Fruit fly (Drosophila melanogaster) whole organism, embryonic: ENCODE data around the gene Cdk5alpha.
A peak's percentile ranks its signal among the peaks of the same experiment; 100 is the strongest.

Source experiments
- CG1024 ChIP-seq: fragments of 200-800 bp; sonication (Bioruptor generic); IDR thresholded peaks from 2 replicates; pipeline ENCODE4 v1.3.6; 2022; ENCODE audit warnings: missing biosample characterization, missing genetic modification characterization
- CG10431 ChIP-seq: fragments of 200-800 bp; sonication (Bioruptor generic); optimal IDR thresholded peaks from 3 replicates; lab custom pipeline; 2018; ENCODE audit warnings: missing biosample characterization, mild to moderate bottlenecking, missing genetic modification characterization
- CG10543 ChIP-seq: fragments of 200-800 bp; sonication (Bioruptor generic); optimal IDR thresholded peaks from 3 replicates; lab custom pipeline; 2017; ENCODE audit warnings: missing biosample characterization, mild to moderate bottlenecking, missing genetic modification characterization, moderate library complexity
- CG11723 ChIP-seq: fragments of 200-800 bp; sonication (Bioruptor generic); optimal IDR thresholded peaks from 2 replicates; lab custom pipeline; 2017; ENCODE audit warnings: missing biosample characterization, mild to moderate bottlenecking, missing genetic modification characterization
- CG12104 ChIP-seq: fragments of 200-800 bp; sonication (Bioruptor generic); optimal IDR thresholded peaks from 3 replicates; lab custom pipeline; 2016; ENCODE audit warnings: missing biosample characterization, missing genetic modification characterization
- CG12744 ChIP-seq: fragments of 200-800 bp; sonication (Bioruptor generic); optimal IDR thresholded peaks from 2 replicates; lab custom pipeline; 2016; ENCODE audit warnings: missing biosample characterization, missing genetic modification characterization
- CG13296 ChIP-seq: fragments of 200-800 bp; sonication (Bioruptor generic); optimal IDR thresholded peaks from 3 replicates; lab custom pipeline; 2018; ENCODE audit warnings: missing biosample characterization, mild to moderate bottlenecking, missing genetic modification characterization
- CG17359 ChIP-seq: fragments of 200-800 bp; sonication (Bioruptor generic); optimal IDR thresholded peaks from 3 replicates; lab custom pipeline; 2018; ENCODE audit warnings: missing biosample characterization, mild to moderate bottlenecking, missing genetic modification characterization, moderate library complexity
- CG18599 ChIP-seq: fragments of 200-800 bp; sonication (Bioruptor generic); optimal IDR thresholded peaks from 3 replicates; lab custom pipeline; 2017; ENCODE audit warnings: missing biosample characterization, missing genetic modification characterization, mild to moderate bottlenecking, moderate library complexity, missing genetic modification reagents
- CG3281 ChIP-seq: fragments of 200-800 bp; sonication (Bioruptor generic); optimal IDR thresholded peaks from 3 replicates; lab custom pipeline; 2017; ENCODE audit warnings: missing biosample characterization, mild to moderate bottlenecking, missing genetic modification characterization
- CG4854 ChIP-seq: fragments of 200-800 bp; sonication (Bioruptor generic); optimal IDR thresholded peaks from 2 replicates; lab custom pipeline; 2016; ENCODE audit warnings: missing biosample characterization, missing genetic modification characterization, inconsistent platforms
- CG6254 ChIP-seq: fragments of 200-800 bp; sonication (Bioruptor generic); optimal IDR thresholded peaks from 3 replicates; lab custom pipeline; 2017; ENCODE audit warnings: mild to moderate bottlenecking, missing biosample characterization, missing genetic modification reagents, missing genetic modification characterization
- CG6683 ChIP-seq: fragments of 200-800 bp; sonication (Bioruptor generic); optimal IDR thresholded peaks from 2 replicates; lab custom pipeline; 2017; ENCODE audit warnings: missing biosample characterization, mild to moderate bottlenecking, missing genetic modification characterization, missing genetic modification reagents
- CG6854 ChIP-seq: fragments of 200-800 bp; sonication (Bioruptor generic); optimal IDR thresholded peaks from 3 replicates; lab custom pipeline; 2017; ENCODE audit warnings: missing biosample characterization, mild to moderate bottlenecking, missing genetic modification characterization
- CG7271 ChIP-seq: fragments of 200-800 bp; sonication (Bioruptor generic); optimal IDR thresholded peaks from 2 replicates; lab custom pipeline; 2018; ENCODE audit warnings: missing biosample characterization, mild to moderate bottlenecking, missing genetic modification characterization, moderate library complexity
- CG7928 ChIP-seq: fragments of 200-800 bp; sonication (Bioruptor generic); optimal IDR thresholded peaks from 2 replicates; lab custom pipeline; 2017; ENCODE audit warnings: missing biosample characterization, mild to moderate bottlenecking, missing genetic modification characterization
- CG8281 ChIP-seq: fragments of 200-800 bp; sonication (Bioruptor generic); optimal IDR thresholded peaks from 2 replicates; lab custom pipeline; 2018; ENCODE audit warnings: missing biosample characterization, mild to moderate bottlenecking, missing genetic modification characterization, moderate library complexity
- CG8924 ChIP-seq: fragments of 200-800 bp; optimal IDR thresholded peaks from 3 replicates; lab custom pipeline; 2019; ENCODE audit warnings: missing biosample characterization, mild to moderate bottlenecking, missing genetic modification characterization, moderate library complexity
- CG9876 ChIP-seq: fragments of 200-800 bp; sonication (Bioruptor generic); optimal IDR thresholded peaks from 2 replicates; lab custom pipeline; 2016; ENCODE audit warnings: missing biosample characterization, missing genetic modification characterization
- D19A ChIP-seq: fragments of 200-800 bp; optimal IDR thresholded peaks from 3 replicates; lab custom pipeline; 2019; ENCODE audit warnings: missing biosample characterization, mild to moderate bottlenecking, missing genetic modification characterization, moderate library complexity
- D19B ChIP-seq: fragments of 200-800 bp; sonication (Bioruptor generic); optimal IDR thresholded peaks from 2 replicates; lab custom pipeline; 2017; ENCODE audit warnings: missing biosample characterization, mild to moderate bottlenecking, missing genetic modification characterization
- Dad ChIP-seq: fragments of 200-800 bp; sonication (Bioruptor generic); optimal IDR thresholded peaks from 3 replicates; lab custom pipeline; 2016; ENCODE audit warnings: missing biosample characterization, missing genetic modification characterization
- HmgD ChIP-seq: fragments of 200-800 bp; sonication (Bioruptor generic); optimal IDR thresholded peaks from 3 replicates; lab custom pipeline; 2016; ENCODE audit warnings: missing biosample characterization, missing genetic modification characterization
- Hr51 ChIP-seq, 2 experiments: fragments of 200-800 bp; sonication (Bioruptor generic); optimal IDR thresholded peaks; 2 replicates in 1 of 2; 3 replicates in 1 of 2; lab custom pipeline; 2016 to 2018; ENCODE audit warnings: missing biosample characterization in 2 of 2, missing genetic modification characterization in 2 of 2, mild to moderate bottlenecking in 1 of 2, moderate library complexity in 1 of 2
- Lpt ChIP-seq: fragments of >200 bp; optimal IDR thresholded peaks from 2 replicates; lab custom pipeline; 2018; ENCODE audit warnings: missing biosample characterization, missing genetic modification characterization
- MBD-R2 ChIP-seq: fragments of 200-800 bp; sonication (Bioruptor generic); IDR thresholded peaks from 2 replicates; pipeline ENCODE4 v1.3.6; 2022; ENCODE audit warnings: missing biosample characterization, missing genetic modification characterization
- Med ChIP-seq: fragments of 200-800 bp; sonication (Bioruptor generic); peaks from one replicate; lab custom pipeline; 2016; ENCODE audit warnings: missing biosample characterization, missing genetic modification characterization, mild to moderate bottlenecking, inconsistent platforms, moderate library complexity
- Scr ChIP-seq: fragments of 200-800 bp; sonication (Bioruptor generic); IDR thresholded peaks from 2 replicates; pipeline ENCODE4 v1.3.6; 2022; ENCODE audit warnings: missing biosample characterization, missing genetic modification characterization; ENCODE audit not compliant: partially characterized antibody
- Sox100B ChIP-seq: fragments of 200-800 bp; sonication (Bioruptor generic); optimal IDR thresholded peaks from 3 replicates; lab custom pipeline; 2018; ENCODE audit warnings: missing biosample characterization, mild to moderate bottlenecking, missing genetic modification characterization
- Sry-δ ChIP-seq: fragments of 200-800 bp; sonication (Bioruptor generic); optimal IDR thresholded peaks from 2 replicates; lab custom pipeline; 2016; ENCODE audit warnings: missing biosample characterization, missing genetic modification characterization
- YL-1 ChIP-seq: fragments of 200-800 bp; sonication (Bioruptor generic); optimal IDR thresholded peaks from 3 replicates; lab custom pipeline; 2017; ENCODE audit warnings: missing biosample characterization, mild to moderate bottlenecking, missing genetic modification characterization
- ase ChIP-seq: fragments of 200-800 bp; sonication (Bioruptor generic); IDR thresholded peaks from 3 replicates; pipeline ENCODE4 v1.3.6; 2022; ENCODE audit warnings: missing biosample characterization, missing genetic modification characterization
- ato ChIP-seq: fragments of 200-800 bp; sonication (Bioruptor generic); IDR thresholded peaks from 2 replicates; pipeline ENCODE4 v1.3.6; 2022; ENCODE audit warnings: missing biosample characterization, missing genetic modification characterization; ENCODE audit not compliant: partially characterized antibody
- bigmax ChIP-seq: fragments of 200-800 bp; sonication (Bioruptor generic); optimal IDR thresholded peaks from 2 replicates; lab custom pipeline; 2018; ENCODE audit warnings: missing biosample characterization, mild to moderate bottlenecking, missing genetic modification characterization
- bowl ChIP-seq: fragments of 200-800 bp; sonication (Bioruptor generic); IDR thresholded peaks from 2 replicates; pipeline ENCODE4 v1.3.6; 2022; ENCODE audit warnings: missing biosample characterization, missing genetic modification characterization
- bsh ChIP-seq, 2 experiments: fragments of 200-800 bp; sonication (Bioruptor generic); optimal IDR thresholded peaks; 2 replicates each; lab custom pipeline; 2017 to 2018; ENCODE audit warnings: mild to moderate bottlenecking in 2 of 2, missing biosample characterization in 2 of 2, missing genetic modification characterization in 2 of 2, moderate library complexity in 1 of 2
- cato ChIP-seq: fragments of 200-800 bp; sonication (Bioruptor generic); optimal IDR thresholded peaks from 2 replicates; lab custom pipeline; 2016; ENCODE audit warnings: missing biosample characterization, missing genetic modification characterization, borderline replicate concordance
- caup ChIP-seq: fragments of 200-800 bp; sonication (Bioruptor generic); optimal IDR thresholded peaks from 3 replicates; lab custom pipeline; 2017; ENCODE audit warnings: missing biosample characterization, mild to moderate bottlenecking, missing genetic modification characterization, moderate library complexity; ENCODE audit not compliant: severe bottlenecking
- chinmo ChIP-seq: fragments of 200-800 bp; sonication (Bioruptor generic); IDR thresholded peaks from 4 replicates; pipeline ENCODE4 v1.3.6; 2022; ENCODE audit warnings: missing biosample characterization, missing genetic modification characterization; ENCODE audit not compliant: partially characterized antibody
- chm ChIP-seq: fragments of 200-800 bp; sonication (Bioruptor generic); IDR thresholded peaks from 2 replicates; pipeline ENCODE4 v1.3.6; 2022; ENCODE audit warnings: missing biosample characterization, missing genetic modification characterization
- ftz-f1 ChIP-seq: fragments of 200-800 bp; sonication (Bioruptor generic); optimal IDR thresholded peaks from 2 replicates; lab custom pipeline; 2016; ENCODE audit warnings: missing biosample characterization, missing genetic modification characterization
- inv ChIP-seq: fragments of 200-800 bp; sonication (Bioruptor generic); IDR thresholded peaks from 2 replicates; pipeline ENCODE4 v1.3.6; 2022; ENCODE audit warnings: missing biosample characterization, missing genetic modification characterization; ENCODE audit not compliant: partially characterized antibody
- ken ChIP-seq: fragments of 200-800 bp; sonication (Bioruptor generic); IDR thresholded peaks from 3 replicates; pipeline ENCODE4 v1.3.6; 2022; ENCODE audit warnings: missing biosample characterization, missing genetic modification characterization
- nau ChIP-seq: fragments of 200-800 bp; sonication (Bioruptor generic); optimal IDR thresholded peaks from 3 replicates; lab custom pipeline; 2017; ENCODE audit warnings: missing biosample characterization, mild to moderate bottlenecking, missing genetic modification characterization, missing genetic modification reagents
- pita ChIP-seq: fragments of 200-800 bp; sonication (Bioruptor generic); optimal IDR thresholded peaks from 2 replicates; lab custom pipeline; 2017; ENCODE audit warnings: missing biosample characterization, mild to moderate bottlenecking, missing genetic modification characterization
- sd ChIP-seq: fragments of 200-800 bp; sonication (Bioruptor generic); optimal IDR thresholded peaks from 3 replicates; lab custom pipeline; 2018; ENCODE audit warnings: missing biosample characterization, mild to moderate bottlenecking, missing genetic modification characterization, moderate library complexity
- sim ChIP-seq: fragments of 200-800 bp; sonication (Bioruptor generic); IDR thresholded peaks from 2 replicates; pipeline ENCODE4 v1.3.6; 2022; ENCODE audit warnings: missing biosample characterization, missing genetic modification characterization
- slou ChIP-seq: fragments of 200-800 bp; sonication (Bioruptor generic); optimal IDR thresholded peaks from 3 replicates; lab custom pipeline; 2016; ENCODE audit warnings: missing biosample characterization, missing genetic modification characterization
- stc ChIP-seq: fragments of 200-800 bp; sonication (Bioruptor generic); IDR thresholded peaks from 2 replicates; pipeline ENCODE4 v1.3.6; 2022; ENCODE audit warnings: missing biosample characterization, missing genetic modification characterization
- stwl ChIP-seq: fragments of 200-800 bp; sonication (Bioruptor generic); optimal IDR thresholded peaks from 3 replicates; lab custom pipeline; 2018; ENCODE audit warnings: missing biosample characterization, mild to moderate bottlenecking, missing genetic modification characterization, moderate library complexity

Gene Cdk5alpha

DNA sequence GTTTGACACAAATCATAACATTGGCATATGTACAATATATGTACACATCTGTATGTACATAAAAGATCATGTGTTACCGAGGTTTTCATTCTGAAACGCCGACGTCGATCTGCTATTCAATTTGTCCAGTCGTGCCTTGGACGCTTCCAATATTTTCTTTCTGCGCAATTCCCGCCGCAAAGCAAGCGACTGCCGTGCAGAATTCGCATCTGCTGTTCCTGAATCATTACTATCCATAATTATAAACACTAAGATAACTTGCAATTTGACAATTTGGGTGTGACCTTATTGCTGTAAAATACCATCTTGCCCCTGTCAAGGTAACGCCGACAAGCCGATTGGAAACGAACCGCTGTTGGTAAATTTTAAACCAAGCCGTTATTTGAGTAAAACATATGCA, 1.1 kb upstream of the Cdk5alpha start (continued):
- TF ChIP-seq CG17359 (tag; lab: Kevin White, UChicago) = no peak
- no peak for TF ChIP-seq CG4854 (GFP tag; lab: Kevin White, UChicago)
- TF ChIP-seq CG18599 = no peak
- TF ChIP-seq CG11723 = no peak
- no peak for TF ChIP-seq caup
- no peak for TF ChIP-seq Lpt (GFP tag; lab: Kevin White, UChicago)
- no peak for TF ChIP-seq D19B (GFP tag; lab: Kevin White, UChicago)
- no peak for TF ChIP-seq D19A
- no peak for TF ChIP-seq CG7271 (tag; lab: Kevin White, UChicago)
- no peak for TF ChIP-seq sd (tag; lab: Kevin White, UChicago)
- no peak for TF ChIP-seq ken (GFP tag; lab: Robert Waterston, UW)
- TF ChIP-seq stc (GFP tag; lab: Robert Waterston, UW) = no peak
- no peak for TF ChIP-seq Dad (GFP tag; lab: Kevin White, UChicago)
- TF ChIP-seq MBD-R2 = peak; percentile 65
- no peak for TF ChIP-seq ftz-f1 (GFP tag; lab: Kevin White, UChicago)
- TF ChIP-seq cato (GFP tag; lab: Kevin White, UChicago) = no peak
- TF ChIP-seq CG10431 (GFP tag; lab: Kevin White, UChicago) = no peak
- TF ChIP-seq CG7928 (GFP tag; lab: Kevin White, UChicago) = no peak
- TF ChIP-seq CG9876 (GFP tag; lab: Kevin White, UChicago) = no peak
- no peak for TF ChIP-seq pita (GFP tag; lab: Kevin White, UChicago)
- no peak for TF ChIP-seq chm (GFP tag; lab: Robert Waterston, UW)
- 0 out of 4 replicates have a peak, but pooled peaks have one; percentile 50 for TF ChIP-seq chinmo (GFP tag; lab: Robert Waterston, UW)
- TF ChIP-seq HmgD (GFP tag; lab: Kevin White, UChicago) = no peak
- no peak for TF ChIP-seq CG6683 (GFP tag; lab: Kevin White, UChicago)
- TF ChIP-seq CG6254 = no peak
- TF ChIP-seq CG3281 (GFP tag; lab: Kevin White, UChicago) = no peak
- TF ChIP-seq CG13296 = peak; percentile 2
- TF ChIP-seq ase = no peak
- peak; percentile 7 for TF ChIP-seq bigmax (GFP tag; lab: Kevin White, UChicago)
- TF ChIP-seq stwl (tag; lab: Kevin White, UChicago) = peak; percentile 63
- no peak for TF ChIP-seq ato (GFP tag; lab: Robert Waterston, UW)
- no peak for TF ChIP-seq Sox100B (GFP tag; lab: Kevin White, UChicago)
- peak; percentile 21 for TF ChIP-seq YL-1 (GFP tag; lab: Kevin White, UChicago)
- TF ChIP-seq CG6854 (GFP tag; lab: Kevin White, UChicago) = no peak
- TF ChIP-seq CG1024 (GFP tag; lab: Robert Waterston, UW) = 0 out of 2 replicates have a peak, but pooled peaks have one; percentile 42
- peak; percentile 43 for TF ChIP-seq Med (GFP tag; lab: Kevin White, UChicago)
- TF ChIP-seq Scr (GFP tag; lab: Robert Waterston, UW) = peak; percentile 33; the same call in 1 of the 2 replicates
- TF ChIP-seq CG8924 = no peak
- TF ChIP-seq bsh (GFP tag; optimal IDR thresholded peaks at IDR 0.05; lab: Kevin White, UChicago) = no peak
- no peak for TF ChIP-seq CG8281 (tag; lab: Kevin White, UChicago)
- TF ChIP-seq Sry-δ (GFP tag; lab: Kevin White, UChicago) = peak; percentile 42
- TF ChIP-seq bowl (GFP tag; lab: Robert Waterston, UW) = no peak
- no peak for TF ChIP-seq slou (GFP tag; lab: Kevin White, UChicago)
- no peak for TF ChIP-seq sim
- no peak for TF ChIP-seq CG12744
- no peak for TF ChIP-seq Hr51 (GFP tag; optimal IDR thresholded peaks at IDR 0.05; lab: Kevin White, UChicago)
- no peak for TF ChIP-seq inv (GFP tag; lab: Robert Waterston, UW)
- TF ChIP-seq CG10543 (GFP tag; lab: Kevin White, UChicago) = no peak
- TF ChIP-seq nau (GFP tag; lab: Kevin White, UChicago) = no peak
- no peak for TF ChIP-seq CG12104
